Fruit fly (Drosophila melanogaster) whole organism, embryonic: ENCODE data around the gene por.
A peak's percentile ranks its signal among the peaks of the same experiment; 100 is the strongest.

Experiments
- CG10147 ChIP-seq: fragments of 200-800 bp; sonication (Bioruptor generic); optimal IDR thresholded peaks from 2 replicates; lab custom pipeline; 2019; ENCODE audit warnings: missing biosample characterization, mild to moderate bottlenecking, missing genetic modification characterization, moderate library complexity
- CG10654 ChIP-seq: fragments of 200-800 bp; sonication (Bioruptor generic); optimal IDR thresholded peaks from 2 replicates; lab custom pipeline; 2016; ENCODE audit warnings: missing biosample characterization, missing genetic modification characterization
- CG1233 ChIP-seq: fragments of 200-800 bp; sonication (Bioruptor generic); optimal IDR thresholded peaks from 4 replicates; lab custom pipeline; 2018; ENCODE audit warnings: missing biosample characterization, mild to moderate bottlenecking, missing genetic modification characterization
- CG12391 ChIP-seq: fragments of 200-800 bp; sonication (Bioruptor generic); optimal IDR thresholded peaks from 3 replicates; lab custom pipeline; 2018; ENCODE audit warnings: missing biosample characterization, mild to moderate bottlenecking, missing genetic modification characterization, moderate library complexity
- CG16779 ChIP-seq: fragments of 200-800 bp; sonication (Bioruptor generic); IDR thresholded peaks from 2 replicates; pipeline ENCODE4 v1.3.6; 2022; ENCODE audit warnings: missing biosample characterization, missing genetic modification characterization
- CG17359 ChIP-seq: fragments of 200-800 bp; sonication (Bioruptor generic); optimal IDR thresholded peaks from 3 replicates; lab custom pipeline; 2018; ENCODE audit warnings: missing biosample characterization, mild to moderate bottlenecking, missing genetic modification characterization, moderate library complexity
- CG18476 ChIP-seq: fragments of 200-800 bp; sonication (Bioruptor generic); optimal IDR thresholded peaks from 2 replicates; lab custom pipeline; 2016; ENCODE audit warnings: missing biosample characterization, mild to moderate bottlenecking, missing genetic modification characterization
- CG2678 ChIP-seq: fragments of 200-800 bp; sonication (Bioruptor generic); optimal IDR thresholded peaks from 3 replicates; lab custom pipeline; 2019; ENCODE audit warnings: missing biosample characterization, mild to moderate bottlenecking, missing genetic modification characterization, moderate library complexity
- CG34224 ChIP-seq: fragments of 200-800 bp; sonication (Bioruptor generic); IDR thresholded peaks from 3 replicates; pipeline ENCODE4 v1.3.6; 2022; ENCODE audit warnings: missing biosample characterization, missing genetic modification characterization; ENCODE audit not compliant: partially characterized antibody
- CG4617 ChIP-seq: fragments of 200-800 bp; sonication (Bioruptor generic); optimal IDR thresholded peaks from 3 replicates; lab custom pipeline; 2016; ENCODE audit warnings: missing biosample characterization, missing genetic modification characterization, borderline replicate concordance
- CG6813 ChIP-seq: fragments of 200-800 bp; sonication (Bioruptor generic); optimal IDR thresholded peaks from 2 replicates; lab custom pipeline; 2017; ENCODE audit warnings: missing biosample characterization, missing genetic modification characterization, mild to moderate bottlenecking, moderate library complexity, missing genetic modification reagents
- CG7372 ChIP-seq: fragments of 200-800 bp; sonication (Bioruptor generic); IDR thresholded peaks from 2 replicates; pipeline ENCODE4 v1.3.6; 2022; ENCODE audit warnings: missing biosample characterization, missing genetic modification characterization
- CG7786 ChIP-seq: fragments of 200-800 bp; sonication (Bioruptor generic); optimal IDR thresholded peaks from 2 replicates; lab custom pipeline; 2016; ENCODE audit warnings: missing biosample characterization, missing genetic modification characterization
- CG9876 ChIP-seq: fragments of 200-800 bp; sonication (Bioruptor generic); optimal IDR thresholded peaks from 2 replicates; lab custom pipeline; 2016; ENCODE audit warnings: missing biosample characterization, missing genetic modification characterization
- Camta ChIP-seq: fragments of 200-800 bp; sonication (Bioruptor generic); optimal IDR thresholded peaks from 2 replicates; lab custom pipeline; 2016; ENCODE audit warnings: missing biosample characterization, missing genetic modification characterization
- CoRest ChIP-seq: fragments of 200-800 bp; sonication (Bioruptor generic); optimal IDR thresholded peaks from 3 replicates; lab custom pipeline; 2018; ENCODE audit warnings: missing biosample characterization, mild to moderate bottlenecking, missing genetic modification characterization, moderate library complexity
- Dad ChIP-seq: fragments of 200-800 bp; sonication (Bioruptor generic); optimal IDR thresholded peaks from 3 replicates; lab custom pipeline; 2016; ENCODE audit warnings: missing biosample characterization, missing genetic modification characterization
- Dp ChIP-seq: fragments of 200-800 bp; sonication (Bioruptor generic); optimal IDR thresholded peaks from 2 replicates; lab custom pipeline; 2018; ENCODE audit warnings: missing biosample characterization, mild to moderate bottlenecking, missing genetic modification characterization, moderate library complexity
- E2f1 ChIP-seq: fragments of 200-800 bp; sonication (Bioruptor generic); IDR thresholded peaks from 2 replicates; pipeline ENCODE4 v1.3.6; 2022; ENCODE audit warnings: missing biosample characterization, missing genetic modification characterization
- HmgZ ChIP-seq: fragments of 200-800 bp; sonication (Bioruptor generic); optimal IDR thresholded peaks from 2 replicates; lab custom pipeline; 2018; ENCODE audit warnings: missing biosample characterization, mild to moderate bottlenecking, missing genetic modification characterization
- Hr78 ChIP-seq, 2 experiments: fragments of 200-800 bp in 1 of 2; fragments of >200 bp in 1 of 2; sonication (Bioruptor generic) in 1 of 2; optimal IDR thresholded peaks; 2 replicates each; lab custom pipeline; 2017 to 2019; ENCODE audit warnings: missing biosample characterization in 2 of 2, missing genetic modification characterization in 2 of 2, mild to moderate bottlenecking in 1 of 2, moderate library complexity in 1 of 2
- Lpt ChIP-seq: fragments of >200 bp; optimal IDR thresholded peaks from 2 replicates; lab custom pipeline; 2018; ENCODE audit warnings: missing biosample characterization, missing genetic modification characterization
- Scr ChIP-seq: fragments of 200-800 bp; sonication (Bioruptor generic); IDR thresholded peaks from 2 replicates; pipeline ENCODE4 v1.3.6; 2022; ENCODE audit warnings: missing biosample characterization, missing genetic modification characterization; ENCODE audit not compliant: partially characterized antibody
- Spps ChIP-seq: fragments of 200-800 bp; sonication (Bioruptor generic); optimal IDR thresholded peaks from 2 replicates; lab custom pipeline; 2018; ENCODE audit warnings: missing biosample characterization, mild to moderate bottlenecking, missing genetic modification characterization
- Usf ChIP-seq: fragments of 200-800 bp; sonication (Bioruptor generic); optimal IDR thresholded peaks from 2 replicates; lab custom pipeline; 2017; ENCODE audit warnings: missing genotype, missing biosample characterization, missing genetic modification characterization
- Xbp1 ChIP-seq: fragments of 200-800 bp; sonication (Bioruptor generic); optimal IDR thresholded peaks from 3 replicates; lab custom pipeline; 2016; ENCODE audit warnings: missing biosample characterization, mild to moderate bottlenecking, missing genetic modification characterization
- br ChIP-seq: fragments of >200 bp; optimal IDR thresholded peaks from 2 replicates; lab custom pipeline; 2017
- chn ChIP-seq: fragments of 200-800 bp; sonication (Bioruptor generic); optimal IDR thresholded peaks from 2 replicates; lab custom pipeline; 2016; ENCODE audit warnings: missing biosample characterization, missing genetic modification characterization
- crp ChIP-seq, 2 experiments: fragments of 200-800 bp; sonication (Bioruptor generic); optimal IDR thresholded peaks; 2 replicates in 1 of 2; 3 replicates in 1 of 2; lab custom pipeline; 2017; ENCODE audit warnings: missing biosample characterization in 2 of 2, missing genetic modification characterization in 2 of 2, mild to moderate bottlenecking in 1 of 2, moderate library complexity in 1 of 2
- dpn ChIP-seq, 2 experiments: fragments of 200-800 bp; sonication (Bioruptor generic); optimal IDR thresholded peaks; 3 replicates each; lab custom pipeline; 2016; ENCODE audit warnings: missing biosample characterization in 2 of 2, missing genetic modification characterization in 2 of 2
- dysf ChIP-seq: fragments of 200-800 bp; sonication (Bioruptor generic); IDR thresholded peaks from 3 replicates; pipeline ENCODE4 v1.3.6; 2022; ENCODE audit warnings: missing biosample characterization, missing genetic modification characterization
- exex ChIP-seq: fragments of 200-800 bp; sonication (Bioruptor generic); optimal IDR thresholded peaks from 4 replicates; lab custom pipeline; 2018; ENCODE audit warnings: missing biosample characterization, mild to moderate bottlenecking, missing genetic modification characterization, moderate library complexity
- fd3F ChIP-seq: fragments of 200-800 bp; sonication (Bioruptor generic); optimal IDR thresholded peaks from 2 replicates; lab custom pipeline; 2018; ENCODE audit warnings: missing biosample characterization, mild to moderate bottlenecking, missing genetic modification characterization, moderate library complexity
- fd96Cb ChIP-seq: fragments of 200-800 bp; sonication (Bioruptor generic); optimal IDR thresholded peaks from 2 replicates; lab custom pipeline; 2018; ENCODE audit warnings: missing biosample characterization, mild to moderate bottlenecking, missing genetic modification characterization, moderate library complexity
- hkb ChIP-seq, 2 experiments: fragments of 200-800 bp in 1 of 2; fragments of >200 bp in 1 of 2; sonication (Bioruptor generic) in 1 of 2; IDR thresholded peaks in 1 of 2; optimal IDR thresholded peaks in 1 of 2; 2 replicates each; pipeline versions ENCODE4 v1.3.6 to Lab custom; 2017 to 2022; ENCODE audit warnings: missing biosample characterization in 1 of 2, missing genetic modification characterization in 1 of 2
- lab ChIP-seq: fragments of 200-800 bp; sonication (Bioruptor generic); optimal IDR thresholded peaks from 3 replicates; lab custom pipeline; 2017; ENCODE audit warnings: missing biosample characterization, missing genetic modification characterization, mild to moderate bottlenecking, moderate library complexity, missing genetic modification reagents
- nerfin-1 ChIP-seq: fragments of 200-800 bp; sonication (Bioruptor generic); optimal IDR thresholded peaks from 3 replicates; lab custom pipeline; 2019; ENCODE audit warnings: missing biosample characterization, mild to moderate bottlenecking, missing genetic modification characterization, moderate library complexity
- pho ChIP-seq: fragments of 200-800 bp; sonication (Bioruptor generic); optimal IDR thresholded peaks from 2 replicates; lab custom pipeline; 2016; ENCODE audit warnings: missing biosample characterization, missing genetic modification characterization
- pnt ChIP-seq: fragments of 200-800 bp; sonication (Bioruptor generic); optimal IDR thresholded peaks from 3 replicates; lab custom pipeline; 2016; ENCODE audit warnings: missing biosample characterization, missing genetic modification characterization
- ro ChIP-seq: fragments of 200-800 bp; sonication (Bioruptor generic); IDR thresholded peaks from 2 replicates; pipeline ENCODE4 v1.3.6; 2022; ENCODE audit warnings: missing biosample characterization, missing genetic modification characterization
- sens ChIP-seq: fragments of 200-800 bp; sonication (Bioruptor generic); peaks from one replicate; lab custom pipeline; 2016; ENCODE audit warnings: missing biosample characterization, missing genetic modification characterization
- sens-2 ChIP-seq: fragments of 200-800 bp; sonication (Bioruptor generic); IDR thresholded peaks from 2 replicates; pipeline ENCODE4 v1.3.6; 2022; ENCODE audit warnings: missing biosample characterization, missing genetic modification characterization
- seq ChIP-seq: fragments of 200-800 bp; sonication (Bioruptor generic); IDR thresholded peaks from 2 replicates; pipeline ENCODE4 v1.3.6; 2022; ENCODE audit warnings: missing biosample characterization, missing genetic modification characterization
- slou ChIP-seq: fragments of 200-800 bp; sonication (Bioruptor generic); optimal IDR thresholded peaks from 3 replicates; lab custom pipeline; 2016; ENCODE audit warnings: missing biosample characterization, missing genetic modification characterization
- ssp ChIP-seq: fragments of 200-800 bp; sonication (Bioruptor generic); IDR thresholded peaks from 2 replicates; pipeline ENCODE4 v1.3.6; 2022; ENCODE audit warnings: missing biosample characterization, missing genetic modification characterization
- tin ChIP-seq: fragments of 200-800 bp; sonication (Bioruptor generic); optimal IDR thresholded peaks from 3 replicates; lab custom pipeline; 2016; ENCODE audit warnings: missing biosample characterization, missing genetic modification characterization
- trem ChIP-seq: fragments of 200-800 bp; optimal IDR thresholded peaks from 3 replicates; lab custom pipeline; 2019; ENCODE audit warnings: missing biosample characterization, mild to moderate bottlenecking, missing genetic modification characterization, moderate library complexity
- ttk ChIP-seq: fragments of 200-800 bp; sonication (Bioruptor generic); IDR thresholded peaks from 2 replicates; pipeline ENCODE4 v2.1.2; 2022; ENCODE audit warnings: missing biosample characterization, missing genetic modification characterization
- wdn ChIP-seq: fragments of 200-800 bp; sonication (Bioruptor generic); IDR thresholded peaks from 2 replicates; pipeline ENCODE4 v1.3.6; 2022; ENCODE audit warnings: missing biosample characterization, missing genetic modification characterization

The por gene

dm6 chrX:18405567-18406059, 26.0 kb upstream of the por start (continued):
- peak; percentile 82 for TF ChIP-seq CG12391 (tag; lab: Kevin White, UChicago)
- peak in 1 of 2 experiments; percentile 13 for TF ChIP-seq Hr78 (GFP tag; optimal IDR thresholded peaks at IDR 0.05; lab: Kevin White, UChicago)
- TF ChIP-seq CG34224 (GFP tag; lab: Robert Waterston, UW): no peak
- TF ChIP-seq ssp: peak; percentile 16; the same call in 1 of the 2 replicates
- peak; percentile 64; the same call in 2 of the 3 replicates for TF ChIP-seq dysf (GFP tag; lab: Robert Waterston, UW)
- TF ChIP-seq chn (GFP tag; lab: Kevin White, UChicago): peak; percentile 41
- 0 out of 2 replicates have a peak, but pooled peaks have one; percentile 17 for TF ChIP-seq seq (GFP tag; lab: Robert Waterston, UW)
- TF ChIP-seq Dad (GFP tag; lab: Kevin White, UChicago): peak; percentile 11
- TF ChIP-seq ro: no peak
- TF ChIP-seq Scr (GFP tag; lab: Robert Waterston, UW): no peak
- no peak for TF ChIP-seq hkb (optimal IDR thresholded peaks at IDR 0.05; lab: Kevin White, UChicago)
- peak; percentile 24; the same call in 1 of the 2 replicates for TF ChIP-seq hkb (GFP tag; IDR thresholded peaks at IDR 0.05; lab: Robert Waterston, UW)
- TF ChIP-seq fd3F (GFP tag; lab: Kevin White, UChicago): peak; percentile 35
- no peak for TF ChIP-seq CG4617 (GFP tag; lab: Kevin White, UChicago)
- TF ChIP-seq slou (GFP tag; lab: Kevin White, UChicago): peak; percentile 14
- no peak for TF ChIP-seq CG7372 (GFP tag; lab: Robert Waterston, UW)
- TF ChIP-seq crp (GFP tag; optimal IDR thresholded peaks at IDR 0.05; lab: Kevin White, UChicago): peak in 1 of 2 experiments; percentile 16
- 0 out of 2 replicates have a peak, but pooled peaks have one; percentile 25 for TF ChIP-seq wdn (GFP tag; lab: Robert Waterston, UW)
- peak; percentile 5 for TF ChIP-seq CG9876 (GFP tag; lab: Kevin White, UChicago)
- peak; percentile 42 for TF ChIP-seq trem (tag; lab: Kevin White, UChicago)
- TF ChIP-seq lab (GFP tag; lab: Kevin White, UChicago): peak; percentile 53
- peak; percentile 57 for TF ChIP-seq tin
- no peak for TF ChIP-seq exex (tag; lab: Kevin White, UChicago)
- TF ChIP-seq CG10147 (GFP tag; lab: Kevin White, UChicago): peak; percentile 49
- peak; percentile 24; the same call in 1 of the 2 replicates for TF ChIP-seq CG16779
- TF ChIP-seq Xbp1 (GFP tag; lab: Kevin White, UChicago): peak; percentile 69
- peak; percentile 40 for TF ChIP-seq CG1233 (GFP tag; lab: Kevin White, UChicago)
- TF ChIP-seq CG7786: peak; percentile 15
- TF ChIP-seq CG18476: peak; percentile 58
- TF ChIP-seq dpn (GFP tag; optimal IDR thresholded peaks at IDR 0.05; lab: Kevin White, UChicago): peak; percentile 35 to 50
- no peak for TF ChIP-seq Lpt (GFP tag; lab: Kevin White, UChicago)
- peak; percentile 94 for TF ChIP-seq sens (GFP tag; lab: Kevin White, UChicago)
- TF ChIP-seq CG2678 (tag; lab: Kevin White, UChicago): peak; percentile 85
- TF ChIP-seq pho (GFP tag; lab: Kevin White, UChicago): peak; percentile 23
- peak; percentile 45 for TF ChIP-seq ttk (GFP tag; lab: Robert Waterston, UW)
- peak; percentile 85 for TF ChIP-seq CoRest (tag; lab: Kevin White, UChicago)
- no peak for TF ChIP-seq Dp (GFP tag; lab: Kevin White, UChicago)
- peak; percentile 55 for TF ChIP-seq Usf
- TF ChIP-seq CG17359 (tag; lab: Kevin White, UChicago): peak; percentile 73
- TF ChIP-seq CG10654 (GFP tag; lab: Kevin White, UChicago): peak; percentile 48
- peak; percentile 64 for TF ChIP-seq nerfin-1 (tag; lab: Kevin White, UChicago)
- TF ChIP-seq Camta (GFP tag; lab: Kevin White, UChicago): peak; percentile 47
- peak; percentile 1 for TF ChIP-seq HmgZ (tag; lab: Kevin White, UChicago)
- peak; percentile 24 for TF ChIP-seq CG6813 (GFP tag; lab: Kevin White, UChicago)
- peak; percentile 16 for TF ChIP-seq Spps (tag; lab: Kevin White, UChicago)
- no peak for TF ChIP-seq br (lab: Kevin White, UChicago)
- TF ChIP-seq fd96Cb (tag; lab: Kevin White, UChicago): peak; percentile 81
- TF ChIP-seq pnt (GFP tag; lab: Kevin White, UChicago): peak; percentile 29
- TF ChIP-seq E2f1 (GFP tag; lab: Robert Waterston, UW): peak; percentile 23; the same call in 1 of the 2 replicates
- peak; percentile 42; the same call in 1 of the 2 replicates for TF ChIP-seq sens-2 (GFP tag; lab: Robert Waterston, UW)
